Fruit fly (Drosophila melanogaster): ENCODE results near the gene ssh.

Gene ssh

DNA sequence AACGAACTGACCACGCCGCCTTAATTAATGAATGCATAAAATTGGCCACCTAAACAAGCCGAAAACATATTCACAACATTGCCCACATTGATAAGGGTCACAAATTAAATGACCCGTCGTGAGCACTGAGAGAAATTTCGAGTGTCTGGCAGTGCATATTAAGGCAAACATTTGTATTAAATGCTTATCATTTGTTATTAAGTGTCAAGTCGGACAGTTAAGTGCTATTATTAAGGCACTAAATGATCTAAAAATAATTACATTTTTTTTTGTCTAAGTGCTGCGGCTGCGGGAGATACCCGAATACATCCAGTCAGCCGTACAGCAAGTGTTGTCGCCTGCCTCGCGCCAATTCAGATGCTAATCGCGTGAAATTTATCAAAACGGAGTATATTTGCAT, 17.7 kb upstream of the ssh start:
- TF ChIP-seq CG8478 (optimal IDR thresholded peaks at IDR 0.05) (no peak), pan (optimal IDR thresholded peaks at IDR 0.05) (no peak), Dll (optimal IDR thresholded peaks at IDR 0.05) (no peak), usp (GFP tag; optimal IDR thresholded peaks at IDR 0.05) (no peak), EcR (GFP tag; optimal IDR thresholded peaks at IDR 0.05) (no peak), psq (optimal IDR thresholded peaks at IDR 0.05) (no peak)

DNA sequence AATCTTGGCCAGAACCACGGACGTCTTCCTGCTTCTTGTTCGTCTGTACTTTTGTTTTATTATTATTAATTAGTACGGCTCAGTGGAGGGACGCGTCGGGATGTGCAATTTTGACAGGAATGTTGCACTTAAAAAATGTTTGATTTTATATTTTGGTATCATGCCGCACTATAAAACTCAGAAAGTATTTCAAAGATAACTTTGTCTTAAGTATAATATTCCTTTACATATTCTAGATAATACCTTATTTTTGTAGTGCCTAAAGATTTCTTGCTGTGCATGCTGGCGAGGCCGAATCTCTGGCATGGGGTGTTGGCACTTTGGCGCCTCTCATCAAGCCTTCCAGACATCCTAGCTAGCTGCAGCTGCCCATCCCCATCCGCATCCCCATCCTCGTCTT, 8.4 kb upstream of the ssh start:
- TF ChIP-seq usp (GFP tag; optimal IDR thresholded peaks at IDR 0.05) (no peak), CG8478 (optimal IDR thresholded peaks at IDR 0.05) (no peak), pan (optimal IDR thresholded peaks at IDR 0.05) (no peak), EcR (GFP tag; optimal IDR thresholded peaks at IDR 0.05) (no peak), Dll (optimal IDR thresholded peaks at IDR 0.05) (no peak), psq (optimal IDR thresholded peaks at IDR 0.05) (no peak)

DNA sequence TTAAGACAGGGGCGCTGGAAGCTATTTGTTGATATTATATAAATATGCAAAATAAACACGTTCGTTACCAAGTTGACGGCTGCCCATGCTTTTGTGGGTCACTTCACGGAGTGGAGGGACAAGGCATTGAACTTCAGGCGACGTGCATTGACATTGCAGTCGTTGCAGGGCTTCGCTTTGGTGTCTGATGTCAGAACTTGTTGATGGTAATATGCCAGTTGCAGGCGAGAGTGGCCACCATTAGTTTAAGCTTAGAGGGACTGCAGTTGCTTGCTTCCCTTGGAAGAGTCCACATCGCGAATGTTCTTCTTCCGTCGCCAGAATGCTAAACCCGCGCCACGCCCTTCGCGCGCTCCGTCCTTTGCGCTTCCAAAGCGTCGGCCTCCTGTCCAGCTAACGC, 2.6 kb upstream of the ssh start, which contains the start of gene mah:
TSS of gene mah (plus strand) at position 301 of the 400 bp plus-strand sequence.
- TF ChIP-seq psq (optimal IDR thresholded peaks at IDR 0.05), result no peak
- TF ChIP-seq Dll (optimal IDR thresholded peaks at IDR 0.05), result no peak
- no peak for TF ChIP-seq pan (optimal IDR thresholded peaks at IDR 0.05)
- no peak for TF ChIP-seq EcR (GFP tag; optimal IDR thresholded peaks at IDR 0.05)
- no peak for TF ChIP-seq CG8478 (optimal IDR thresholded peaks at IDR 0.05)

DNA sequence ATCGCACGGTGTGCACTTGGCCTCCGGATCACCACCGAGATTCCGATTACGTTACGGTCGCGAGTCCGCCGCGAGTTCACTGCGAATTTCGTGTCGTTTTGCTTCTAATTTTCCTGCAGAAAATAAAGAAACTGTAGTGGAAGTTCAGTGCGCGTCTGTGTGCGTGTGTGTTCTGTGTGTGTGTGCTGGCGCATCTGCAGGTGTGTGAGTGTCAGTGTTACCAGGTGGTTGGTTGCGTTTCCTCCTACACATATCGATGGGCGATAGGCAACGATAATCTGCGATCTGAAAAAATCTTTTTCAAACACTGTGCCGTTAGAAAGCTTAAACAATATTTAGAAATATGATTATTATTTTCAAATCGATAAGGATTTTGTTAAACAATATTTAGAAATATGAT, 6.7 kb downstream of the ssh start, which contains the start of gene Osbp:
TSS of gene Osbp (minus strand) at position 174 of the 400 bp plus-strand sequence.
- no peak for TF ChIP-seq EcR (GFP tag; optimal IDR thresholded peaks at IDR 0.05)

DNA sequence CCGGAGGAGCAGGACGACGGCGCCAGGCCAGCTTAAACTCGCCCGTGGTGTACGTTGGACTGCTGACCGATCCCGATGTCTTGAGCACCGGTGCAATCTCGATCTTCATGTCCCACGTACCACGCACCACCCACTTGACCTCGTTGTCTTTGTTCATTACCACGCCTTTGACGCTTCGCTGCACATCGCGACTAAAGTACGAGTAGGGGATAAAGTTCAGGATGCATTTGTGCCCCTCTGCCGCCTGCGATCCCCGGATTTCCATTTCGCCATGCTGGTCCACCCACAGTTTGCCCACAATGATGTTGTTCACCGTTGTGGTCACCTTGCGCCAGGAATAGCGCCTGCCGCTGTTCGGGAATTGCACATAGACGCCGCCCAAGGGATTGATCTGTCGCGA, 9.0 kb downstream of the ssh start:
- TF ChIP-seq CG8478 (optimal IDR thresholded peaks at IDR 0.05) (no peak), pan (optimal IDR thresholded peaks at IDR 0.05) (no peak), Dll (optimal IDR thresholded peaks at IDR 0.05) (no peak), psq (optimal IDR thresholded peaks at IDR 0.05) (no peak), EcR (GFP tag; optimal IDR thresholded peaks at IDR 0.05) (no peak), usp (GFP tag; optimal IDR thresholded peaks at IDR 0.05) (no peak)

DNA sequence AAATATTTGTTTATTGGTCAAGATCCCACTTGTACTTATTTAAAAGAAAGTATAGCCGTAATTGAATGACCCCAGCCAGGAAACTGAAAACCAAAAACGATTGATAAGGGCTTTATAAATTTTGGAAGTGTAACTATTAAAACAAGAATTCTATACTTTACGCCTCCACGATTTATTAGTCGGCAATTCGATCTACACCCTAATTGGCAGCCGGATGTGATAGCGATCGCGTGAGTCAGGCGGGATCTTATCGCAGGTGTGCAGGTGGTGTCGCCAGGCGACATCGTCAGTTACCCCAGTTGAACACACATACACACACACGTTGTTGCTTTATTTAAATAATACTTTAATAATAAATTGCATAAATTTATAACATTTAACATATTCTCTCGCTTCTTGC, 10.2 kb downstream of the ssh start:
- TF ChIP-seq EcR (GFP tag; optimal IDR thresholded peaks at IDR 0.05) (no peak), Dll (optimal IDR thresholded peaks at IDR 0.05) (no peak), usp (GFP tag; optimal IDR thresholded peaks at IDR 0.05) (no peak), psq (optimal IDR thresholded peaks at IDR 0.05) (no peak), CG8478 (optimal IDR thresholded peaks at IDR 0.05) (no peak), pan (optimal IDR thresholded peaks at IDR 0.05) (no peak)

DNA sequence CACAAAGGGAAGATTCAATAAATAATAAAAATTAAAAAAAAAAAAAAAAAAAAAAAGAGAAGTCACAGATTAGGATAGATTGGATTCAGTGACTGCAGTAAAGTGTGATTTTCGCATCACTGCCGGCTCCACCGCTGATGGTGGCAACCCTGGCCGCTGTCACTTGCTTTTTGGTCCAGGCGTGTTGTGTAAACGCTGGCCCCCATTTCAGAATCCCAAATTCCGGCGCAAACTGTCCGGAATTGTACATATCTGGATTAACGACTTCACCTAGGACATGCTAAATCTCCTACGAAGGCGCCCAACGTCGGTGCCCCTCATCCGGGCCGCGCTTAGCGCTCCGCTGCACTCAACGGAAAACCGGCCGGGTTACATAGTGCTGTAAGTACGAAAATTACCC, 12.9 kb downstream of the ssh start, which contains the start of gene CG11771:
TSS of gene CG11771 (plus strand) at position 155 of the 400 bp plus-strand sequence.
- TF ChIP-seq pan (optimal IDR thresholded peaks at IDR 0.05) (no peak), psq (optimal IDR thresholded peaks at IDR 0.05) (no peak), CG8478 (optimal IDR thresholded peaks at IDR 0.05) (no peak), EcR (GFP tag; optimal IDR thresholded peaks at IDR 0.05) (no peak), usp (GFP tag; optimal IDR thresholded peaks at IDR 0.05) (no peak), Dll (optimal IDR thresholded peaks at IDR 0.05) (no peak)

DNA sequence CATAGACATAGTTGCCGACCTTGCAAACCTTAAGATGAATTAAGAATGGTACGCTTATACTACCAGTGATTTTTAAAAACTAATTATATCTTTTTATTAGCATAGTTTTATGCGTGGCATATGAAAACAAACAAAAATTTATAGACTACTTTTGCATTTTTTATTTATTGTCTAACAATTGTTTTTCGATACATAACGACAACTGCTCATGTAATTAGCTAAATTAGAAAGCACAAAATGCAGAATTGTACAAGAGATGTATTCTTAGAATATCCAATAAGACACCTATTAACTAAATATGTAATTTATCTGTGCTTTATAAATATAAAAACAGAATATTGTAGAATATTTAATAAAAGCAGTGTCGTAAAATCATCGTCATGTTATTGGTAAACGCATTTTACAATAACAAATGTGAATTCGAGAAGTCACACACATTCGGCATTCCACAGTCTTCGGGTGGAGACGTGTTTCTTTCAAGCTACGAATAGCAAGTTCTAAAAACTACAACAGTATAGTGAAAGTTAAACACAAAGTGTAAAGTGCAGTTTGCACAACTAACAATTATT, 17.9 kb downstream of the ssh start:
- TF ChIP-seq usp (GFP tag; optimal IDR thresholded peaks at IDR 0.05), result no peak
- TF ChIP-seq Dll (optimal IDR thresholded peaks at IDR 0.05), result no peak
- TF ChIP-seq psq (optimal IDR thresholded peaks at IDR 0.05), result no peak
- TF ChIP-seq CG8478 (optimal IDR thresholded peaks at IDR 0.05), result no peak
- TF ChIP-seq EcR (GFP tag; optimal IDR thresholded peaks at IDR 0.05), result no peak
- TF ChIP-seq pan (optimal IDR thresholded peaks at IDR 0.05), result no peak

DNA sequence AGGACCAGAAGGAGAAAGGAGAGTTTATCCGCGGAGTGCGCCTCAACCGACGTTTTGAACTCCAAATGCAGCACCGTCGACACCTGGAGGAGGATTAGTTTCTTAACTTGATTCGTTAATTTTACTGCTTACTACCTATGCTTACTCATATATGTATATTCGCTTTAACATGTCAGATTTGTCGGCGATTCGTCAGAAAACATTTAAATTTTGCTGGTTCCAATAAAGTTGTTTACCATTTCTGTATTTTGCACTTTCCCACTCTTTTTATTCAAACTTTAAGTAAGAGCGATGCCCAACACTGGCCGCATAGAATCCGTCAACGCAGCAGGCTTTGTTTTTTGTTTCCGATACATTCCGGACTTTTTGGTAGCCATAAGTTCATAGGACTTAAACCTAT, 19.8 kb downstream of the ssh start, which contains the start of gene Trf4-2:
TSS of gene Trf4-2 (plus strand) at position 301 of the 400 bp plus-strand sequence.
- TF ChIP-seq pan (optimal IDR thresholded peaks at IDR 0.05) (no peak), Dll (optimal IDR thresholded peaks at IDR 0.05) (no peak), usp (GFP tag; optimal IDR thresholded peaks at IDR 0.05) (no peak), EcR (GFP tag; optimal IDR thresholded peaks at IDR 0.05) (no peak), psq (optimal IDR thresholded peaks at IDR 0.05) (no peak), CG8478 (optimal IDR thresholded peaks at IDR 0.05) (no peak)

DNA sequence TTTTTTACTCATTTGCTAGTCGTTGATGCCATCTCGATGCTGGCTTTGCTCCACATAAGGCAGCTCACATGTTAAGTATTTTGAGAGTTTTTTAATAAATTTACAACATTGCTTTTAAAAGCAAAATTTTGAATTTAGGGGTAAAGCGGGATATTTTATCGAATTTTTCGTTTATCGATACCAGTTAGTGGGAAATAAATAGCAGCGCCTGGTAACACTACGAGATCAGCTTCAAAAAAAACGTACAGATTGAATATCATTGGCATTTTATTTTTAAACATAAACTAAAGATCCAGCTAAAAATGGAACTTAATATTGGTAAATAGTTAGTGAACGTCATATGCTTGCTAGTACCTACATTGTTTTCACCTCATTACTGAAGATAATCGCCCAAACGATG, 22.5 kb downstream of the ssh start, which contains the start of gene Mink:
TSS of gene Mink (plus strand) at position 204 of the 400 bp plus-strand sequence.
- TF ChIP-seq pan (optimal IDR thresholded peaks at IDR 0.05) (no peak), EcR (GFP tag; optimal IDR thresholded peaks at IDR 0.05) (no peak), Dll (optimal IDR thresholded peaks at IDR 0.05) (no peak), psq (optimal IDR thresholded peaks at IDR 0.05) (no peak), CG8478 (optimal IDR thresholded peaks at IDR 0.05) (no peak), usp (GFP tag; optimal IDR thresholded peaks at IDR 0.05) (no peak)

DNA sequence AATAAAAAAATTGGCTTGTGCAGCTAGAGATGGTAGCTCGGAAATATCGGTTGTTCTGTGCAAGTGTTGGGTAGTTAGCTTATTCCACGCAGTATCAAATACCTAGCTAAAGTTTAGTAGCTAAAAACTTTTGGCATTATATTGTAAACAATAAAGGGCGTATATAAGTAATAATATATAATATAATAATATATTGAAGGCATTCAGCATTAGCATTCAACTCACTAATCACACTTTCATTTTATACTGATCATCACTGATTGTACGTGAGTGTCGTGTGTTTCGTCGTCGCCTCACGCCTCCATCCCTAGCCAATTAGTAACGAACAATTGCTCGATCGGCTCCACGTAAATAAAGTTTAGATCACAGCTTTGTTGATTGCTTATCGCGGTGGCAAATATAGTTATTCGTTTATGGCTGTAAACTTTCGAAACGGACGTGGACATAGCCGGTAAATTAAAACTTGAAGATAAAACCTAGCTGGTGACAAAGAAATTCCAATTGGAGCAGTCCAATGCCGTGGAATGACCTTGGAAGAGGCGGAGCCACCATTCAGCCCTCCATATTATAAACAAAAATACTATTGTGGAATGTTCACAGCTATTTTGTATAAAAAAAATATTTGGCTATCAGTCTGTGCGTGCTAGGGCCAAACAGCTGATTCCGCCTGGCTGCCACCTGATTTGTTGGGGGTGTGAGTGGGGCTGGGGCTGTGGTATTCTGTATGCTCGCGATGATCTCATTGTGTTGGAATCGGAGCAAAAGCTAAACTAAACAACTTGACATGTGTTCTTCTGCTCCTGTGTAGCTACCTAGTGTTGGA, 26.7 kb downstream of the ssh start, which contains the start of the genes PIG-S, sud1 and CG11168:
TSS of gene PIG-S (minus strand) at position 51 of the 823 bp plus-strand sequence.
TSS of gene sud1 (minus strand) at position 51 of the 823 bp plus-strand sequence.
TSS of gene CG11168 (plus strand) at position 293 of the 823 bp plus-strand sequence.
- TF ChIP-seq Dll (optimal IDR thresholded peaks at IDR 0.05), result no peak
- TF ChIP-seq psq (optimal IDR thresholded peaks at IDR 0.05), result no peak
- TF ChIP-seq CG8478 (optimal IDR thresholded peaks at IDR 0.05), result no peak
- TF ChIP-seq EcR (GFP tag; optimal IDR thresholded peaks at IDR 0.05), result no peak
- TF ChIP-seq pan (optimal IDR thresholded peaks at IDR 0.05), result no peak
- no peak for TF ChIP-seq usp (GFP tag; optimal IDR thresholded peaks at IDR 0.05)

DNA sequence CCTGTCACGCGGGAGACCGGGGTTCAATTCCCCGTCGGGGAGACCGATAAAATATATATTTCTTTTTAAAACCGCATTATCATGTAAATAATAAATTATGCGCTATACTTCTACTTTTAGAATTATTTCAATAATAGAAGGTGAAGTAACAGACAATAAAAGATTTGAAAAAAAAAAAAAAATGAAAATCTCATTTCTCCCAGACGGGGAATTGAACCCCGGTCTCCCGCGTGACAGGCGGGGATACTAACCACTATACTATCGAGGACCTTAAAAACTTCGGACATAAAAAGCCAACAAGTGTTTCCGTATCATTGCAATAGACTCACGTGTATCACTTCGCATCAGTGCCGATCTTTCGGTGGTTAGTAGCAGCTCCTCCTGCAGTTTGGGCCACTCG, 29.9 kb downstream of the ssh start:
- TF ChIP-seq pan (optimal IDR thresholded peaks at IDR 0.05) (no peak), Dll (optimal IDR thresholded peaks at IDR 0.05) (no peak), CG8478 (optimal IDR thresholded peaks at IDR 0.05) (no peak), usp (GFP tag; optimal IDR thresholded peaks at IDR 0.05) (no peak), psq (optimal IDR thresholded peaks at IDR 0.05) (no peak), EcR (GFP tag; optimal IDR thresholded peaks at IDR 0.05) (no peak)
